Worm (Caenorhabditis elegans): ENCODE data around the gene dgk-1.

The dgk-1 gene

DNA sequence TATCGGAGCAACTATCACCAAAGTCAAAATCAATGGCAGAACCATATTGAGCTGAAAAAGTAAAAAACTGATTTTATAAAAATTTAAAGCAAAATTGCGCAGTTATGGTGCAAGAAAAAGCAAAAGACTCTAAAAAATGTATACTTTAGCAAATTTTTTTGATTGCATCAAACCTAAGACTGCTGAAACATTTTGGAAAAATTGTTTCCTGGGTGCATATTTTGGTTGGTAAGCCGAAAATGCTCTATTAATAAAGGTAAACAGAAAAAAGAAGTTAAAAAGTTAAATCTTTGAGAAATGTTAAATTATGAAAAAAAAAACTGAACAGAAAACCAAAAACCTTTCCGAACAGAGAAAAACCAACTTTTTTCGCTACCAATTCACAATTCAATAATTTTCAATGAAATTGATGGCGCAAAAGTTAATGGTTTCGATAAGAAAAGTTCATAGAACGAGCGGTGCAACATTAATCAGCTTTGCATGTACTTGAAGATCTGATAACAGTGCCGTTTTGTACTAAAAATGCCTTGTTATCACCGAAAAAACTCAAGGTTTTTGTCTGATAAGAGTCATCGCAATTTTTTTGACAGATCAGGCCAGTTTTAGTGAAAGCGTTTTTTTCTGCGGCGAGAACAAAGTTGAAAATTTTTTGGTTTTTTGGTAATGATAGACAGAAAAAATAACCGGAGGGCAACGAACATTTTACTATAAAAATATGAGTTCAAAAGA is 13.1 kb downstream of the dgk-1 start, which contains the start of gene abhd-3.2:
Gene abhd-3.2 (minus strand): TSS at position 51 of the 729 bp plus-strand sequence.
- TF ChIP-seq lir-3 (tag; optimal IDR thresholded peaks at IDR 0.05) (no peak), lin-13 (GFP tag; optimal IDR thresholded peaks at IDR 0.05) (no peak), snpc-4 (tag; optimal IDR thresholded peaks at IDR 0.05) (no peak), unc-39 (tag; optimal IDR thresholded peaks at IDR 0.05) (no peak), gei-8 (GFP tag; optimal IDR thresholded peaks at IDR 0.05) (peak; percentile 24), nhr-48 (tag; optimal IDR thresholded peaks at IDR 0.05) (peak; percentile 86), pqm-1 (tag; optimal IDR thresholded peaks at IDR 0.05) (peak; percentile 99), lin-1 (GFP tag; IDR thresholded peaks at IDR 0.05) (peak; percentile 79; the same call in 1 of the 2 replicates), mxl-3 (GFP tag; optimal IDR thresholded peaks at IDR 0.05) (peak; percentile 53), ama-1 (optimal IDR thresholded peaks at IDR 0.05) (no peak), nhr-77 (tag; optimal IDR thresholded peaks at IDR 0.05) (peak; percentile 85), daf-12 (tag; optimal IDR thresholded peaks at IDR 0.05) (no peak), lsy-2 (tag; optimal IDR thresholded peaks at IDR 0.05) (peak in 1 of 2 experiments; percentile 51), nhr-102 (tag; optimal IDR thresholded peaks at IDR 0.05) (peak; percentile 61), ZK337.2 (GFP tag; IDR thresholded peaks at IDR 0.05) (no peak), zfp-2 (tag; optimal IDR thresholded peaks at IDR 0.05) (no peak), fkh-10 (GFP tag; optimal IDR thresholded peaks at IDR 0.05) (no peak), ceh-20 (GFP tag; IDR thresholded peaks at IDR 0.05) (peak; percentile 87), Y48G9A.11 (GFP tag; IDR thresholded peaks at IDR 0.05) (no peak), ztf-7 (tag; optimal IDR thresholded peaks at IDR 0.05) (peak; percentile 18), saeg-2 (GFP tag; IDR thresholded peaks at IDR 0.05) (peak; percentile 65; the same call in 1 of the 2 replicates), mep-1 (tag; optimal IDR thresholded peaks at IDR 0.05) (peak; percentile 65), nhr-6 (tag; optimal IDR thresholded peaks at IDR 0.05) (peak; percentile 74), ceh-44 (GFP tag; IDR thresholded peaks at IDR 0.05) (no peak), mes-2 (tag; optimal IDR thresholded peaks at IDR 0.05; ENCODE audit: poor library complexity, severe bottlenecking) (peak; percentile 52), daf-19 (GFP tag; conservative IDR thresholded peaks at IDR 0.05) (no peak), ceh-32 (tag; optimal IDR thresholded peaks at IDR 0.05; ENCODE audit: poor library complexity) (no peak), php-3 (GFP tag; IDR thresholded peaks at IDR 0.05) (peak; percentile 98), mdl-1 (tag; optimal IDR thresholded peaks at IDR 0.05) (peak in 1 of 2 experiments; percentile 56), D1046.2 (GFP tag; IDR thresholded peaks at IDR 0.05) (no peak), dve-1 (tag; optimal IDR thresholded peaks at IDR 0.05; ENCODE audit: insufficient read depth) (peak; percentile 97), nhr-10 (tag; optimal IDR thresholded peaks at IDR 0.05) (peak; percentile 29), aly-2 (tag; optimal IDR thresholded peaks at IDR 0.05) (no peak), mdt-29 (GFP tag; IDR thresholded peaks at IDR 0.05) (no peak), T20F7.1 (GFP tag; optimal IDR thresholded peaks at IDR 0.05) (peak; percentile 50), dmd-6 (GFP tag; IDR thresholded peaks at IDR 0.05) (peak; percentile 98), lim-7 (GFP tag; IDR thresholded peaks at IDR 0.05) (no peak), Y5F2A.4 (GFP tag; optimal IDR thresholded peaks at IDR 0.05) (no peak), hif-1 (tag; optimal IDR thresholded peaks at IDR 0.05) (no peak), nhr-28 (tag; optimal IDR thresholded peaks at IDR 0.05) (peak; percentile 93), nhr-41 (GFP tag; IDR thresholded peaks at IDR 0.05) (0 out of 2 replicates have a peak, but pooled peaks have one; percentile 46), lin-38 (GFP tag; IDR thresholded peaks at IDR 0.05) (0 out of 2 replicates have a peak, but pooled peaks have one; percentile 10), zip-11 (GFP tag; IDR thresholded peaks at IDR 0.05) (no peak), hlh-11 (tag; optimal IDR thresholded peaks at IDR 0.05) (peak; percentile 93), unc-62 (GFP tag; optimal IDR thresholded peaks at IDR 0.05 in 1 of 2) (peak in 1 of 2 experiments; percentile 99), unc-62 (tag; optimal IDR thresholded peaks at IDR 0.05) (no peak), nhr-42 (GFP tag; IDR thresholded peaks at IDR 0.05) (0 out of 2 replicates have a peak, but pooled peaks have one; percentile 23), hlh-30 (tag; optimal IDR thresholded peaks at IDR 0.05; ENCODE audit: insufficient read depth) (peak; percentile 34), cey-2 (tag; optimal IDR thresholded peaks at IDR 0.05; ENCODE audit: borderline replicate concordance, insufficient read depth) (peak; percentile 33)

Measured in whole organism, L4 larva.